Fruit fly (Drosophila melanogaster): ENCODE results near the gene CG6144.

The CG6144 gene

DNA sequence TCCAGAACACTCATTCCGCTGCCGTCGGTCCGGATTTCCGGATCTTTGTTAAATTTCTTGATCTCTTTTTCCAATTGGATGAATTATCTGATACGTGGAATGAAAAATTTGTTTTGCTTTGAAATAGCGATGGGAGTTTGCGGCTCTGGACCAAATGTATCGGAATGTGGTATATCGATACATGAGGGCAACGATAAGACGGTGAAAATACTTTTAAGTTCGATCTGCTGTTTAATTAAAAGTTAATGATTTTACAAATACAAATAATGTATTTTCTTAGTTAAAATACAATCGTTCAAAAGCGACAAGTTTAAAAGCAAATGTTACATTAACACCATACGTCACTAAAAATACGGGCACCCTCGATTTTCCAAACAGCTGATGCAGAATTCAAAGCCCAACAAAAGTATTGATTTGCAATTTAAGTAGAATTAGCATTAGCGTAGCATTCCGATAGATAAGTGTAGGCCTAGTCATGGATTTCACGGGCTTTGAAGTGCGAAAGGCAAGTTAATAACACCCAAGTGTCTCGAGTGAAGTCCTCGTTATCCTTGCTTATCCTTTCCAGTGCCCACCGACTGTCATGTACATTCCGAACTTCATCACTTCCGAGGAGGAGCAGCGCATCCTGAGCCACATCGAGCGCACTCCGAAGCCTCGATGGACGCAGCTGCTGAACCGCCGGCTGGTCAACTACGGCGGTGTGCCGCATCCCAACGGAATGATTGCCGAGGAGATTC is at the start of gene CG6144, which contains the start of gene Cog4:
TSS of gene CG6144 (plus strand) at position 211 of the 740 bp plus-strand sequence.
TSS of gene Cog4 (minus strand) at position 139 of the 740 bp plus-strand sequence.
- TF ChIP-seq acj6 (GFP tag; optimal IDR thresholded peaks at IDR 0.05) (no peak), lz (GFP tag; optimal IDR thresholded peaks at IDR 0.05) (peak; percentile 70), Eip93F (GFP tag; optimal IDR thresholded peaks at IDR 0.05) (peak; percentile 47), esn (GFP tag; optimal IDR thresholded peaks at IDR 0.05) (peak; percentile 45)

DNA sequence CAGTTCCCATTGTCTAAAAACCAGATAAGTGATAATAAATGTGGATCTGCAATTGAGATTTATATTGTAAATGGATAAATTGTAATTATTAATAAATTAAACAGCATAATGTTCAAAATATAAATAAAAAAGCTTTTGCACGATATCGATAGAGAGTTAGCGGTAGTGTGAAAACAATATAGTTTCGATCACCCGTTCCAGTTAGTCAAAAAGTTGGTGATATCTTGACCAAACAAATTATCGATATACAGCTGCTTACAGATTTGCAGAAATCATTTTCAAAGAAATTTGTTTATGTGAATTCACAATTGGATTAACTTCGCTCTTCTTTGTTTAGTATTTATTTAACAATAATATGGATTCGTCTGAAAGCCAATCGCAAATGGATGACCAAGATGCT is 49.3 kb upstream of the CG6144 start, which contains the start of gene Nse4:
TSS of gene Nse4 (plus strand) at position 267 of the 400 bp plus-strand sequence.
- TF ChIP-seq CG16779 (tag; optimal IDR thresholded peaks at IDR 0.05) (no peak), esn (GFP tag; optimal IDR thresholded peaks at IDR 0.05) (no peak), Smox (GFP tag; optimal IDR thresholded peaks at IDR 0.05) (no peak), CG7368 (GFP tag; optimal IDR thresholded peaks at IDR 0.05) (no peak), Sox102F (GFP tag; optimal IDR thresholded peaks at IDR 0.05) (no peak), fd85E (GFP tag; optimal IDR thresholded peaks at IDR 0.05) (no peak), CG3919 (GFP tag; optimal IDR thresholded peaks at IDR 0.05) (no peak), salr (GFP tag; optimal IDR thresholded peaks at IDR 0.05) (no peak), CG32006 (GFP tag; optimal IDR thresholded peaks at IDR 0.05) (no peak)

- TF ChIP-seq esn (GFP tag; optimal IDR thresholded peaks at IDR 0.05) (peak; percentile 60), CG6792 (GFP tag; optimal IDR thresholded peaks at IDR 0.05) (peak; percentile 37), Eip78C (GFP tag) (peak; percentile 86), Blimp-1 (GFP tag; optimal IDR thresholded peaks at IDR 0.05) (peak; percentile 8), CG3032 (tag; optimal IDR thresholded peaks at IDR 0.05) (peak; percentile 29), CG11902 (GFP tag; optimal IDR thresholded peaks at IDR 0.05) (peak; percentile 13), acj6 (GFP tag; optimal IDR thresholded peaks at IDR 0.05) (peak; percentile 40), net (GFP tag; optimal IDR thresholded peaks at IDR 0.05) (no peak), ss (GFP tag; optimal IDR thresholded peaks at IDR 0.05) (no peak), topi (GFP tag; optimal IDR thresholded peaks at IDR 0.05) (peak; percentile 35), CG10631 (GFP tag; optimal IDR thresholded peaks at IDR 0.05) (peak; percentile 49), Hr4 (GFP tag; optimal IDR thresholded peaks at IDR 0.05) (peak; percentile 32), fkh (GFP tag; optimal IDR thresholded peaks at IDR 0.05) (no peak), CG6163 (GFP tag; IDR thresholded peaks at IDR 0.05) (no peak), OdsH (GFP tag; optimal IDR thresholded peaks at IDR 0.05) (peak; percentile 50), lz (GFP tag; optimal IDR thresholded peaks at IDR 0.05) (peak; percentile 1)
Observed at dm6 chr2L:10442048-10442790, 46.3 kb upstream of the CG6144 start, which contains the start of gene loh. Gene loh (plus strand): TSS chr2L:10442534.

DNA sequence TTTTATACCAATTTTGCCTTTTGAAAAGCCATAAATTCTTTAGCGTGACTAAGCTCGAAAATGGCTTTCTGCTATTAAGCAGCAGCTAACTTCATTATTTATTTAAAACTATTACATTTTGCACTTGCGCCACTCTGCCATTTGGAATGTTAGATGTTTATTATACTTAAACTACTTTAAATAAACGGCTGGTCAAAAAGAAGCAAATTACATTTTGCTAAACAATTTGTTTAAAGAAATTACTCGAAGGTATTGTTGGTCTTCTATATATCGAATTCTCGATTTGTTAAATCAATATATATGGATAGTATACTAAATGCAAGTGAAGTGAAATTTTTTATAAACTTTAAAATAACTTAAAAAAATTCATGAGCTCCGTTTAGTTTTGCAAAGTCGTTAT is 36.2 kb upstream of the CG6144 start, which contains the start of gene ppk10:
TSS of gene ppk10 (minus strand) at position 101 of the 400 bp plus-strand sequence.
- TF ChIP-seq CG3919 (GFP tag; optimal IDR thresholded peaks at IDR 0.05) (no peak), dac (GFP tag; optimal IDR thresholded peaks at IDR 0.05) (no peak), CG8119 (GFP tag; IDR thresholded peaks at IDR 0.05) (no peak), fd59A (GFP tag; optimal IDR thresholded peaks at IDR 0.05) (no peak), CG6792 (GFP tag; optimal IDR thresholded peaks at IDR 0.05) (no peak), Met (GFP tag; optimal IDR thresholded peaks at IDR 0.05) (no peak), CG4318 (GFP tag; optimal IDR thresholded peaks at IDR 0.05) (no peak), CG11902 (GFP tag; optimal IDR thresholded peaks at IDR 0.05) (no peak), CG16779 (tag; optimal IDR thresholded peaks at IDR 0.05) (no peak), Hr4 (GFP tag; optimal IDR thresholded peaks at IDR 0.05) (no peak), CG15336 (GFP tag; IDR thresholded peaks at IDR 0.05) (no peak), CG8632 (GFP tag; optimal IDR thresholded peaks at IDR 0.05) (no peak), Smox (GFP tag; optimal IDR thresholded peaks at IDR 0.05) (no peak), CG34406 (GFP tag; optimal IDR thresholded peaks at IDR 0.05) (no peak), Hr38 (GFP tag; optimal IDR thresholded peaks at IDR 0.05) (no peak), Ets21C (GFP tag; optimal IDR thresholded peaks at IDR 0.05) (no peak), fd85E (GFP tag; optimal IDR thresholded peaks at IDR 0.05) (no peak), net (GFP tag; optimal IDR thresholded peaks at IDR 0.05) (no peak), CG6808 (GFP tag; optimal IDR thresholded peaks at IDR 0.05) (no peak), CG10631 (GFP tag; optimal IDR thresholded peaks at IDR 0.05) (no peak)
